Fruit fly (Drosophila melanogaster) whole organism, pupa: ENCODE data around the gene Sec20.
A peak's percentile ranks its signal among the peaks of the same experiment; 100 is the strongest.

ENCODE experiments used
- CG10348 ChIP-seq: fragments of 200-800 bp; sonication (Bioruptor generic); IDR thresholded peaks from 2 replicates; pipeline ENCODE4 v1.3.6; 2022; ENCODE audit warnings: missing biosample characterization, missing genetic modification characterization
- CG12605 ChIP-seq: fragments of 200-800 bp; sonication (Bioruptor generic); IDR thresholded peaks from 2 replicates; pipeline ENCODE4 v1.3.6; 2022; ENCODE audit warnings: missing biosample characterization, missing genetic modification characterization
- CG13204 ChIP-seq: fragments of 200-800 bp; sonication (Bioruptor generic); optimal IDR thresholded peaks from 2 replicates; lab custom pipeline; 2018; ENCODE audit warnings: missing biosample characterization, mild to moderate bottlenecking, missing genetic modification characterization, moderate library complexity
- CG14655 ChIP-seq: fragments of 200-800 bp; sonication (Bioruptor generic); optimal IDR thresholded peaks from 3 replicates; lab custom pipeline; 2017; ENCODE audit warnings: mild to moderate bottlenecking, missing biosample characterization, missing genetic modification reagents, missing genetic modification characterization
- CG15710 ChIP-seq: fragments of 200-800 bp; sonication (Bioruptor generic); optimal IDR thresholded peaks from 2 replicates; lab custom pipeline; 2018; ENCODE audit warnings: missing biosample characterization, mild to moderate bottlenecking, missing genetic modification characterization, moderate library complexity
- CG17806 ChIP-seq: fragments of 200-800 bp; sonication (Bioruptor generic); optimal IDR thresholded peaks from 2 replicates; lab custom pipeline; 2018; ENCODE audit warnings: missing biosample characterization, mild to moderate bottlenecking, missing genetic modification characterization, moderate library complexity
- CG32121 ChIP-seq: fragments of 200-800 bp; sonication (Bioruptor generic); IDR thresholded peaks from 2 replicates; pipeline ENCODE4 v1.3.6; 2022; ENCODE audit warnings: missing biosample characterization, missing genetic modification characterization
- CG34367 ChIP-seq: fragments of 200-800 bp; sonication (Bioruptor generic); optimal IDR thresholded peaks from 2 replicates; lab custom pipeline; 2018; ENCODE audit warnings: missing biosample characterization, mild to moderate bottlenecking, missing genetic modification characterization
- CG4496 ChIP-seq: fragments of 200-800 bp; sonication (Bioruptor generic); IDR thresholded peaks from 3 replicates; pipeline ENCODE4 v1.3.6; 2022; ENCODE audit warnings: missing biosample characterization, missing genetic modification characterization
- CG8159 ChIP-seq: fragments of 200-800 bp; sonication (Bioruptor generic); optimal IDR thresholded peaks from 3 replicates; lab custom pipeline; 2018; ENCODE audit warnings: missing biosample characterization, mild to moderate bottlenecking, missing genetic modification characterization, moderate library complexity
- CG8301 ChIP-seq: fragments of 200-800 bp; sonication (Bioruptor generic); optimal IDR thresholded peaks from 2 replicates; lab custom pipeline; 2018; ENCODE audit warnings: missing biosample characterization, mild to moderate bottlenecking, missing genetic modification characterization
- CG9948 ChIP-seq: fragments of 200-800 bp; sonication (Bioruptor generic); optimal IDR thresholded peaks from 2 replicates; lab custom pipeline; 2018; ENCODE audit warnings: missing biosample characterization, mild to moderate bottlenecking, missing genetic modification characterization, moderate library complexity
- D1 ChIP-seq: fragments of 200-800 bp; sonication (Bioruptor generic); optimal IDR thresholded peaks from 2 replicates; lab custom pipeline; 2018; ENCODE audit warnings: missing biosample characterization, mild to moderate bottlenecking, missing genetic modification characterization, moderate library complexity
- EcR ChIP-seq: fragments of 200-800 bp; sonication (Bioruptor generic); optimal IDR thresholded peaks from 3 replicates; lab custom pipeline; 2019; ENCODE audit warnings: missing biosample characterization, missing genetic modification characterization, mild to moderate bottlenecking, moderate library complexity, missing genetic modification reagents
- Ets98B ChIP-seq: fragments of 200-800 bp; sonication (Bioruptor generic); IDR thresholded peaks from 2 replicates; pipeline ENCODE4 v1.3.6; 2022; ENCODE audit warnings: missing biosample characterization, missing genetic modification characterization
- Pif1A ChIP-seq: fragments of 200-800 bp; sonication (Bioruptor generic); optimal IDR thresholded peaks from 3 replicates; lab custom pipeline; 2016; ENCODE audit warnings: missing biosample characterization, missing genetic modification characterization
- Pif1B ChIP-seq: fragments of 200-800 bp; sonication (Bioruptor generic); optimal IDR thresholded peaks from 3 replicates; lab custom pipeline; 2016; ENCODE audit warnings: missing biosample characterization, missing genetic modification characterization
- Snoo ChIP-seq: fragments of 200-800 bp; sonication (Bioruptor generic); optimal IDR thresholded peaks from 3 replicates; lab custom pipeline; 2017; ENCODE audit warnings: missing biosample characterization, mild to moderate bottlenecking, missing genetic modification characterization, inconsistent platforms
- fd96Ca ChIP-seq: fragments of 200-800 bp; sonication (Bioruptor generic); IDR thresholded peaks from 3 replicates; pipeline ENCODE4 v1.3.6; 2022; ENCODE audit warnings: missing biosample characterization, missing genetic modification characterization
- gl ChIP-seq: fragments of 200-800 bp; sonication (Bioruptor generic); optimal IDR thresholded peaks from 2 replicates; lab custom pipeline; 2018; ENCODE audit warnings: missing biosample characterization, mild to moderate bottlenecking, missing genetic modification characterization
- rn ChIP-seq: fragments of 200-800 bp; sonication (Bioruptor generic); IDR thresholded peaks from 2 replicates; pipeline ENCODE4 v1.3.6; 2022; ENCODE audit warnings: missing biosample characterization, missing genetic modification characterization

Gene Sec20

DNA sequence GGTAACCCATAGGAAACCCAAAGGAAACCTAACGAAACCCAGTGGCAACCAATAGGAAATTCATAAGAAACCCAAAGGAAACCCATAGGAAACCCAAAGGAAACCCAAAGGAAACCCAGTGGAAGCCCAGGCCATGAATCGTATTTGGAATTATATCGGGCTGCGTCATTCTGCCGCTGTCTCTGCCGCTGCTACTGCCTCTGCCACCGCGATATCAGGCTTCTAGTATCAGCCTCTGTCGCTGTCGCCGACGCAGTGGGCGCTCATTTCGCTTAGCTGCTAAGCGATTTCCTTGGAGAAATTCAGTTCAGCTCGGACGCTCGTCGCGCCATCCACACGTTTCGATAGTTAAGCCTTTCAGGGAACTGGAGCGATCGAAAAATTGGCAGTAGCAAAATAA lies 7.0 kb upstream of the Sec20 start, which contains the start of gene CG1208:
Gene CG1208 (plus strand): TSS at position 301 of the 400 bp plus-strand sequence.
- no peak for TF ChIP-seq rn
- TF ChIP-seq CG8301 (tag; lab: Kevin White, UChicago) = no peak
- no peak for TF ChIP-seq CG8159 (tag; lab: Kevin White, UChicago)
- TF ChIP-seq CG32121 = no peak
- TF ChIP-seq fd96Ca (GFP tag; lab: Robert Waterston, UW) = no peak
- TF ChIP-seq CG12605 (GFP tag; lab: Robert Waterston, UW) = no peak
- TF ChIP-seq EcR (GFP tag; lab: Kevin White, UChicago) = no peak
- no peak for TF ChIP-seq CG14655 (GFP tag; lab: Kevin White, UChicago)
- TF ChIP-seq Snoo (tag; lab: Kevin White, UChicago) = no peak
- TF ChIP-seq CG9948 (tag; lab: Kevin White, UChicago) = no peak
- no peak for TF ChIP-seq Ets98B (GFP tag; lab: Robert Waterston, UW)
- TF ChIP-seq D1 = no peak
- TF ChIP-seq CG13204 (GFP tag; lab: Kevin White, UChicago) = no peak
- TF ChIP-seq CG15710 (tag; lab: Kevin White, UChicago) = no peak
- no peak for TF ChIP-seq CG34367 (tag; lab: Kevin White, UChicago)
- no peak for TF ChIP-seq CG17806 (tag; lab: Kevin White, UChicago)
- TF ChIP-seq CG4496 = no peak
- no peak for TF ChIP-seq Pif1B (GFP tag; lab: Kevin White, UChicago)
- no peak for TF ChIP-seq CG10348

DNA sequence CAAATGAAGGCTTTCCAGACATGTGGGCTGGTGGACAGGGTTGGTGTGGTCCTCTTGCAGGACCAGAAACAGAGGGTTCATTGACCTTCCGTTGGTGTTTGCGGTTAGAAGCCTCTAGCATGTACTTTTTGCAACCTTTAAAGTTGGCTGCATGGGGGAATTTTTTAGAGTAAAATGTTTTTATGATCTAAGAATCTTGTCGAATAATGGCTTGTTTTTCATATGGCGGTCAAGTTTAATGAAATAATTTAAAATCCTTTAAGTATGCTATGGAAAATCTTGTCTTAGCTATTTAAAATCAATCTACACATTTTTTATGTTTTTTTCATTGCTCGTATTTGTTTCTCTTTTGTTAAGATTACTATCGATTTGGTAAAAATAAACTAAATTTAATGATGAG lies 5.4 kb upstream of the Sec20 start, which contains the start of gene glob3:
Gene glob3 (plus strand): TSS at position 301 of the 400 bp plus-strand sequence.
- TF ChIP-seq CG8301 (tag; lab: Kevin White, UChicago) (no peak), CG12605 (GFP tag; lab: Robert Waterston, UW) (no peak), D1 (no peak), gl (no peak), CG4496 (no peak), CG8159 (tag; lab: Kevin White, UChicago) (no peak), Ets98B (GFP tag; lab: Robert Waterston, UW) (no peak), Pif1B (GFP tag; lab: Kevin White, UChicago) (no peak), CG9948 (tag; lab: Kevin White, UChicago) (no peak), EcR (GFP tag; lab: Kevin White, UChicago) (no peak), rn (no peak), CG32121 (no peak), Pif1A (GFP tag; lab: Kevin White, UChicago) (no peak), CG14655 (GFP tag; lab: Kevin White, UChicago) (no peak), CG10348 (no peak), CG15710 (tag; lab: Kevin White, UChicago) (no peak)

DNA sequence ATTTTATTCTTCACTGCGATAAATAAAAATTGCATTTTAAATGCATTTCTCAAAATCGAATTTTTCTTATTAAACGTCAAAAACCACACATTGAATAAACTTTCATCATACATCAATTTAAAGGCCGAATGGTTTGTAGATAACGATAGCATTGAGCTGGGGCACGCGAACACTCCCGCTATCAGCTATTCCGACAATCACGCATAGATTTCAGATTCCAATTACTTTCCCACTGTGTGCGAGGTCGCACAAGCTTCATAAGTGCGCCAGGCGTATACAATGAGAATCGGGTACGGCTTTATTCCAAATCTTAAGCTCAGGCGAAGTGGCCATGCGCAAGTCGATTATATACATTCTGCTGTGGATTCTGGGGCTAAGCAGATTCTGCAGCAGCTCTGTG lies 2.6 kb downstream of the Sec20 start, which contains the start of gene CG46303:
Gene CG46303 (plus strand): TSS at position 223 of the 400 bp plus-strand sequence.
- TF ChIP-seq fd96Ca (GFP tag; lab: Robert Waterston, UW) (no peak), CG4496 (no peak), CG32121 (no peak), CG13204 (GFP tag; lab: Kevin White, UChicago) (no peak), CG8159 (tag; lab: Kevin White, UChicago) (no peak), CG12605 (GFP tag; lab: Robert Waterston, UW) (no peak), D1 (no peak), Ets98B (GFP tag; lab: Robert Waterston, UW) (no peak), Snoo (tag; lab: Kevin White, UChicago) (no peak), Pif1A (GFP tag; lab: Kevin White, UChicago) (no peak), CG34367 (tag; lab: Kevin White, UChicago) (no peak), Pif1B (GFP tag; lab: Kevin White, UChicago) (no peak), CG10348 (no peak), rn (no peak), gl (no peak)

DNA sequence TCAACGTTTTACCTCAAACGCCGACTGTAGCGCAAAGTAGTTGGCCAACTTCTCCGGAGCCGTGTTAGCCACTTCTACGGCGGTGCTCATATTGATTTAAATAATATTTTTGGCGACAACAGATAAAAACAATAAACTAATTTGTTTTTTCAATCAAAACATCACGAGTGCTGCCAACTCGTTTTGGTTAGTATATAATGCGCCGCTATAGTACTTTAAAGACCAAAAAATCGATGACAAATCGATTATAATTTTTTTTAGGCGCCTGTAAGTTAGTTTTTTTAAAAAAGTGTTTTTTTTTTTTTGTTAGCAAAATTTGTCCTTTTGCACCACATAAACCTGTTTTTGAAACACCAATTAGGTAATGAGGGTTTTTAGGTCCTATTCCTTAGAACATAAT lies 3.1 kb downstream of the Sec20 start, which contains the start of gene Hpr1:
Gene Hpr1 (minus strand): TSS at position 198 of the 400 bp plus-strand sequence.
- TF ChIP-seq fd96Ca (GFP tag; lab: Robert Waterston, UW) = no peak
- no peak for TF ChIP-seq CG13204 (GFP tag; lab: Kevin White, UChicago)
- no peak for TF ChIP-seq CG17806 (tag; lab: Kevin White, UChicago)
- TF ChIP-seq rn = no peak
- no peak for TF ChIP-seq CG12605 (GFP tag; lab: Robert Waterston, UW)
- TF ChIP-seq CG8301 (tag; lab: Kevin White, UChicago) = no peak
- no peak for TF ChIP-seq Pif1B (GFP tag; lab: Kevin White, UChicago)
- TF ChIP-seq CG4496 = no peak
- TF ChIP-seq CG34367 (tag; lab: Kevin White, UChicago) = no peak
- TF ChIP-seq CG15710 (tag; lab: Kevin White, UChicago) = no peak
- TF ChIP-seq CG9948 (tag; lab: Kevin White, UChicago) = no peak
- TF ChIP-seq CG10348 = no peak
- no peak for TF ChIP-seq CG14655 (GFP tag; lab: Kevin White, UChicago)
- TF ChIP-seq gl = no peak
- TF ChIP-seq Snoo (tag; lab: Kevin White, UChicago) = no peak
- TF ChIP-seq D1 = no peak
- TF ChIP-seq, all 21 proteins: peak for 0

DNA sequence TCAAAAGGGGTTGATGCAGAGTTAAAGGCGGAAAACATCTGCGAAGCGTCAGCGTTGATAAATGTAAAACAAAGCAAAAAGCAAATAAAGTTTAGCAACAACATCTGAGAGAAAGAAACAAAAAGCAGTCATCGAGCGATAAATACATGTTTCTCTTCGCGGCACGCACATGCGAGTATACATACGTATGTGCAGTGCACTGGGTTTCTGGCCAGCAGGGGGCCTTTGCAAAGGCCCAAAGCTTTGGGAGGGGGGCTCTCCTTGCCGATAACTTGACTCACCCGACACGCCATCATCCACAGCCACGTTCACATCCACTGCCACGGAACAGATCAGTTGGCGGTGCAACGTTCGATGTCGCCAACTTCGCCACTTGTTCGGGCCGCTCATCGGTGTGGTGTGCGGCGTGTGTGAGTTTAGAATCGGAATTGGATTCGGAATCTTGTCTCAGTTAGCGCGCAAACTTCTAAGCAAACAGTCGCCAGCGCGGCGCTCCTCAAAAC lies 11.1 kb downstream of the Sec20 start, which contains the start of gene CG42675:
Gene CG42675 (plus strand): TSS at position 453 of the 503 bp plus-strand sequence.
- TF ChIP-seq CG32121 (peak; percentile 14; the same call in 1 of the 2 replicates), CG12605 (GFP tag; lab: Robert Waterston, UW) (no peak), Ets98B (GFP tag; lab: Robert Waterston, UW) (peak; percentile 37; the same call in 1 of the 2 replicates), CG4496 (peak; percentile 63; the same call in 2 of the 3 replicates)
- TF ChIP-seq, all 21 proteins: peak for 3
